Worm (Caenorhabditis elegans) whole organism, late embryonic: ENCODE results near the gene W09D6.1.

Source experiments
- C08G9.2 ChIP-seq: sonication (generic microtip); optimal IDR thresholded peaks from 2 replicates; lab custom pipeline; 2016; ENCODE audit warnings: mild to moderate bottlenecking, missing genetic modification characterization, moderate library complexity, missing compliant biosample characterization
- F13H6.1 ChIP-seq: sonication (generic microtip); optimal IDR thresholded peaks from 2 replicates; lab custom pipeline; 2016; ENCODE audit warnings: missing genetic modification characterization, missing compliant biosample characterization
- K02D7.2 ChIP-seq: sonication (generic microtip); optimal IDR thresholded peaks from 2 replicates; lab custom pipeline; 2017; ENCODE audit warnings: mild to moderate bottlenecking, missing genetic modification characterization, missing compliant biosample characterization
- K09A11.1 ChIP-seq: sonication (generic microtip); optimal IDR thresholded peaks from 2 replicates; lab custom pipeline; 2017; ENCODE audit warnings: antibody characterized with exemption, mild to moderate bottlenecking, missing genetic modification characterization, missing compliant biosample characterization; ENCODE audit not compliant: insufficient read depth
- Y22D7AL.16 ChIP-seq: sonication (generic microtip); optimal IDR thresholded peaks from 2 replicates; lab custom pipeline; 2016; ENCODE audit warnings: missing genetic modification characterization, missing compliant biosample characterization
- ceh-18 ChIP-seq: sonication (generic microtip); optimal IDR thresholded peaks from 2 replicates; lab custom pipeline; 2016; ENCODE audit warnings: missing genetic modification characterization, missing compliant biosample characterization
- ceh-19 ChIP-seq: fragments of 200-800 bp; sonication (Bioruptor generic); optimal IDR thresholded peaks from 2 replicates; lab custom pipeline; 2018; ENCODE audit warnings: mild to moderate bottlenecking, missing genetic modification characterization, missing compliant biosample characterization
- ceh-2 ChIP-seq: sonication (generic microtip); optimal IDR thresholded peaks from 2 replicates; lab custom pipeline; 2016; ENCODE audit warnings: missing genotype, missing genetic modification characterization, missing compliant biosample characterization
- ceh-34 ChIP-seq: sonication (generic microtip); optimal IDR thresholded peaks from 2 replicates; lab custom pipeline; 2016; ENCODE audit warnings: mild to moderate bottlenecking, missing genetic modification characterization, missing compliant biosample characterization
- ceh-45 ChIP-seq: fragments of 200-800 bp; sonication (Bioruptor generic); IDR thresholded peaks from 2 replicates; pipeline ENCODE4 v1.3.6; 2022; ENCODE audit warnings: missing genetic modification reagents, missing genetic modification characterization, missing compliant biosample characterization
- ceh-6 ChIP-seq: fragments of 200-800 bp; sonication (Bioruptor generic); optimal IDR thresholded peaks from 2 replicates; lab custom pipeline; 2018; ENCODE audit warnings: mild to moderate bottlenecking, missing genetic modification characterization, missing compliant biosample characterization
- ceh-9 ChIP-seq: sonication (generic microtip); optimal IDR thresholded peaks from 2 replicates; lab custom pipeline; 2016; ENCODE audit warnings: mild to moderate bottlenecking, missing genetic modification characterization, inconsistent platforms, missing compliant biosample characterization
- dmd-4 ChIP-seq: sonication (generic microtip); optimal IDR thresholded peaks from 2 replicates; lab custom pipeline; 2016; ENCODE audit warnings: borderline replicate concordance, missing genetic modification characterization, missing compliant biosample characterization
- dve-1 ChIP-seq: sonication (generic microtip); optimal IDR thresholded peaks from 2 replicates; lab custom pipeline; 2017; ENCODE audit warnings: antibody characterized with exemption, mild to moderate bottlenecking, missing genetic modification characterization, missing compliant biosample characterization
- elt-2 ChIP-seq: sonication (generic microtip); optimal IDR thresholded peaks from 2 replicates; lab custom pipeline; 2016; ENCODE audit warnings: missing genetic modification reagents, missing genetic modification characterization, missing compliant biosample characterization
- ets-4 ChIP-seq: sonication (generic microtip); optimal IDR thresholded peaks from 2 replicates; lab custom pipeline; 2016; ENCODE audit warnings: missing genetic modification characterization, missing compliant biosample characterization
- eyg-1 ChIP-seq: sonication (generic microtip); optimal IDR thresholded peaks from 2 replicates; lab custom pipeline; 2016; ENCODE audit warnings: missing genotype, missing genetic modification characterization, missing compliant biosample characterization
- fax-1 ChIP-seq: sonication (generic microtip); optimal IDR thresholded peaks from 2 replicates; lab custom pipeline; 2016; ENCODE audit warnings: missing genotype, missing genetic modification characterization, missing compliant biosample characterization
- fkh-10 ChIP-seq: fragments of 150-350 bp; optimal IDR thresholded peaks from 2 replicates; lab custom pipeline; 2014; ENCODE audit warnings: missing biosample characterization, missing genetic modification reagents, missing genetic modification characterization
- fkh-6 ChIP-seq: sonication (generic microtip); optimal IDR thresholded peaks from 2 replicates; lab custom pipeline; 2016; ENCODE audit warnings: missing genetic modification characterization, missing compliant biosample characterization
- gmeb-2 ChIP-seq: sonication (generic microtip); optimal IDR thresholded peaks from 2 replicates; lab custom pipeline; 2016; ENCODE audit warnings: missing genetic modification characterization, inconsistent platforms, missing compliant biosample characterization
- hlh-6 ChIP-seq: sonication (generic microtip); optimal IDR thresholded peaks from 2 replicates; lab custom pipeline; 2016; ENCODE audit warnings: missing genotype, missing genetic modification characterization, missing compliant biosample characterization
- hlh-8 ChIP-seq: sonication (generic microtip); optimal IDR thresholded peaks from 2 replicates; lab custom pipeline; 2016; ENCODE audit warnings: missing genotype, missing genetic modification characterization, missing compliant biosample characterization
- lim-6 ChIP-seq: sonication (generic microtip); optimal IDR thresholded peaks from 2 replicates; lab custom pipeline; 2016; ENCODE audit warnings: missing genetic modification characterization, missing compliant biosample characterization
- mec-3 ChIP-seq: sonication (generic microtip); optimal IDR thresholded peaks from 2 replicates; lab custom pipeline; 2016; ENCODE audit warnings: borderline replicate concordance, missing genetic modification characterization, missing compliant biosample characterization
- nfya-1 ChIP-seq: sonication (generic microtip); optimal IDR thresholded peaks from 2 replicates; lab custom pipeline; 2017; ENCODE audit warnings: missing genetic modification characterization, mild to moderate bottlenecking, missing compliant biosample characterization, antibody characterized with exemption, moderate library complexity
- nhr-232 ChIP-seq: sonication (generic microtip); optimal IDR thresholded peaks from 2 replicates; lab custom pipeline; 2016; ENCODE audit warnings: missing genetic modification characterization, missing compliant biosample characterization
- npax-4 ChIP-seq: sonication (generic microtip); optimal IDR thresholded peaks from 2 replicates; lab custom pipeline; 2016; ENCODE audit warnings: missing genetic modification characterization, missing compliant biosample characterization
- pag-3 ChIP-seq: sonication (generic microtip); optimal IDR thresholded peaks from 2 replicates; lab custom pipeline; 2016; ENCODE audit warnings: missing compliant biosample characterization, missing genetic modification characterization, borderline replicate concordance
- pat-9 ChIP-seq: fragments of 200-800 bp; sonication (Bioruptor generic); optimal IDR thresholded peaks from 2 replicates; lab custom pipeline; 2018; ENCODE audit warnings: mild to moderate bottlenecking, missing genetic modification characterization, moderate library complexity, missing compliant biosample characterization
- pax-1 ChIP-seq: fragments of 150-350 bp; optimal IDR thresholded peaks from 2 replicates; lab custom pipeline; 2014; ENCODE audit warnings: missing biosample characterization, missing genetic modification characterization
- pha-4 ChIP-seq: fragments of 150-350 bp; optimal IDR thresholded peaks from 2 replicates; lab custom pipeline; 2018; ENCODE audit warnings: missing biosample characterization, missing genetic modification reagents, missing genetic modification characterization
- pqm-1 ChIP-seq: sonication (generic microtip); optimal IDR thresholded peaks from 2 replicates; lab custom pipeline; 2016; ENCODE audit warnings: missing genetic modification characterization, missing compliant biosample characterization
- pros-1 ChIP-seq: fragments of 150-350 bp; optimal IDR thresholded peaks from 2 replicates; lab custom pipeline; 2014; ENCODE audit warnings: missing biosample characterization, missing genetic modification reagents, missing genetic modification characterization
- ref-2 ChIP-seq: sonication (generic microtip); optimal IDR thresholded peaks from 2 replicates; lab custom pipeline; 2016; ENCODE audit warnings: missing genetic modification characterization, missing compliant biosample characterization
- sox-2 ChIP-seq: fragments of 200-800 bp; sonication (Bioruptor generic); IDR thresholded peaks from 2 replicates; pipeline ENCODE4 v1.3.6; 2022; ENCODE audit warnings: missing genetic modification reagents, missing genetic modification characterization, missing compliant biosample characterization
- sox-4 ChIP-seq: sonication (generic microtip); optimal IDR thresholded peaks from 2 replicates; lab custom pipeline; 2017; ENCODE audit warnings: mild to moderate bottlenecking, missing genetic modification characterization, inconsistent platforms, missing compliant biosample characterization
- tbx-7 ChIP-seq: sonication (generic microtip); optimal IDR thresholded peaks from 2 replicates; lab custom pipeline; 2016; ENCODE audit warnings: missing genotype, missing genetic modification characterization, missing compliant biosample characterization
- ttx-3 ChIP-seq: sonication (generic microtip); optimal IDR thresholded peaks from 2 replicates; lab custom pipeline; 2016; ENCODE audit warnings: missing genetic modification reagents, missing genetic modification characterization, missing compliant biosample characterization
- unc-86 ChIP-seq: sonication (generic microtip); optimal IDR thresholded peaks from 2 replicates; lab custom pipeline; 2016; ENCODE audit warnings: missing genetic modification characterization, missing compliant biosample characterization

Gene W09D6.1

DNA sequence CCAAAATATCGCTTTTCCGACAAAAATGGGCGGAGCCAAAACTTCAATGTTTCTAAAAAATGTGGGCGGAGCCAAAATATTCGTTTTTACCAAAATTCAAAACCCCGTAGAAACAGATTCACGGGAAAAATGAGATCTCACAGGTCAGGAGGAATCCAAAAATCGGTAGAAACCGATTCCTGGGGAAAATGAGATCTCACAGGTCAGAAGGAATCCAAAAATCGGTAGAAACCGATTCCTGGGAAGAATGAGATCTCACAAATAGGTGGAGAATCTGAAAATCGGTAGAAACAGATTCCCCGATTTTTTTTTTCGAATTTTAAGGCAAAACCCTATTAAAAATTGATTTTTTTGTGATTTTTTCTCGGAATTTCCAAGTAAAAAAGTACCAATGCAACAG lies 24.8 kb downstream of the W09D6.1 start (continued):
- TF ChIP-seq nhr-232 (tag; lab: Kevin White, UChicago) (no peak), ceh-6 (GFP tag; lab: Kevin White, UChicago) (peak; percentile 10), hlh-6 (tag; lab: Kevin White, UChicago) (peak; percentile 51), ref-2 (tag; lab: Kevin White, UChicago) (no peak), fax-1 (tag; lab: Kevin White, UChicago) (peak; percentile 84), unc-86 (peak; percentile 50), ceh-19 (GFP tag; lab: Kevin White, UChicago) (no peak), K02D7.2 (tag; lab: Kevin White, UChicago) (no peak), pag-3 (tag; lab: Kevin White, UChicago) (no peak), pat-9 (tag; lab: Kevin White, UChicago) (no peak), dve-1 (tag; lab: Kevin White, UChicago) (no peak), pqm-1 (tag; lab: Kevin White, UChicago) (no peak), F13H6.1 (tag; lab: Kevin White, UChicago) (peak; percentile 75), ets-4 (peak; percentile 81), ceh-34 (tag; lab: Kevin White, UChicago) (peak; percentile 49), elt-2 (tag; lab: Kevin White, UChicago) (peak; percentile 77), sox-2 (GFP tag; lab: Robert Waterston, UW) (no peak), nfya-1 (tag; lab: Kevin White, UChicago) (no peak), eyg-1 (no peak), hlh-8 (tag; lab: Kevin White, UChicago) (peak; percentile 77), Y22D7AL.16 (tag; lab: Kevin White, UChicago) (no peak), fkh-10 (no peak), pros-1 (tag; lab: Kevin White, UChicago) (no peak), ttx-3 (tag; lab: Kevin White, UChicago) (no peak), pax-1 (no peak), lim-6 (tag; lab: Kevin White, UChicago) (peak; percentile 36), fkh-6 (tag; lab: Kevin White, UChicago) (peak; percentile 80), ceh-2 (peak; percentile 87), ceh-45 (no peak), C08G9.2 (peak; percentile 93), sox-4 (tag; lab: Kevin White, UChicago) (no peak), npax-4 (tag; lab: Kevin White, UChicago) (peak; percentile 4), ceh-18 (tag; lab: Kevin White, UChicago) (no peak), K09A11.1 (no peak), gmeb-2 (tag; lab: Kevin White, UChicago) (peak; percentile 33), mec-3 (tag; lab: Kevin White, UChicago) (peak; percentile 71)

DNA sequence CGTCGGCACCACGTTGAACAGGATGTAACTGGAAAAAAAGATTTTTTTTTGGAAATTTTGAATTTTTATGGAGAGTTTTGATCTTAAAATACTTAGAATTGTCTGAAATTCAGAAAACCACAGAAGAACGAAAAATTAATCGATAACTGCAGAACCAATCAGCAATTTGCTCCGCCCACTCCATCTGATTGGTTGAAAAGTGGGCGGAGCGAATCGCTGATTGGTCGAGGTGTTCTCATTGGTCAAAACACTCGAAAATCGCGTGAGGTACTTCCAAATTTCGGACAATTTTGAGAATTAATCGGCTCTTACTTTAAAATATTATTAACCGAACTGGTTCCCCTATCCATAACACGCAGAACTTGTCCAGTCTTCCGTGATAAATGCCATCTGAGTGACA lies 27.0 kb downstream of the W09D6.1 start:
- TF ChIP-seq nfya-1 (tag; lab: Kevin White, UChicago) (peak; percentile 74), dmd-4 (tag; lab: Kevin White, UChicago) (no peak)

DNA sequence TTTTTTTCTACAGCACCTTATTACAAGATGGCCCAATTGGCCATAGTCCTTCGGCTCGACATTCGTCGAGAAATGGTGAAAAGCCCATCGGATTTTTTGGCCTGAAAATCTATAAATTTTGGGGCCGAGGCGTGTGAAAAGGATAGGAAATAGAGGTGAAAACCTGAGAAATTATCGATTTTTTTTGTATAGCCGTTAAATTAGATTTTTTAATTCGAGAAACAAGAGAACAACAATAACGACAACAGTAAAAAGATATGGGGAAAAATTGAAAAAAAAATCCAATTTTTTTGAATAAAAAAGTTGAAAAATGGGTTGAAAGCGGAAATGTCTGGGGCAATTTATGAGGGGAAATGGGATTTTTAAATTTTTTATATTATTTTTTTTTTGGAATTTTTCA lies 31.2 kb downstream of the W09D6.1 start, which contains the start of gene hmt-1:
hmt-1 (minus strand) TSS at position 101 of the 400 bp plus-strand sequence.
- TF ChIP-seq ceh-9 (tag; lab: Kevin White, UChicago) (no peak), tbx-7 (no peak), pha-4 (tag; lab: Kevin White, UChicago) (no peak), pqm-1 (tag; lab: Kevin White, UChicago) (no peak)
